Fruit fly (Drosophila melanogaster) Kc167 (cell line): Measurements from ENCODE around the gene CG43680.

ENCODE experiments used
- Myc ChIP-seq: fragments of >200 bp; optimal IDR thresholded peaks from 2 replicates; lab custom pipeline; 2017; ENCODE audit warnings: missing external identifiers
- Sin3A ChIP-seq: fragments of >200 bp; optimal IDR thresholded peaks from 2 replicates; lab custom pipeline; 2018; ENCODE audit warnings: missing external identifiers
- h ChIP-seq: fragments of >200 bp; optimal IDR thresholded peaks from 3 replicates; lab custom pipeline; 2018; ENCODE audit warnings: missing external identifiers
- insv ChIP-seq: fragments of >200 bp; optimal IDR thresholded peaks from 3 replicates; lab custom pipeline; 2018; ENCODE audit warnings: missing external identifiers
- psq ChIP-seq: fragments of >200 bp; optimal IDR thresholded peaks from 2 replicates; lab custom pipeline; 2017; ENCODE audit warnings: missing external identifiers
- ttk ChIP-seq: sonication (Bioruptor generic); optimal IDR thresholded peaks from 2 replicates; lab custom pipeline; 2017; ENCODE audit warnings: missing external identifiers

Gene CG43680

DNA sequence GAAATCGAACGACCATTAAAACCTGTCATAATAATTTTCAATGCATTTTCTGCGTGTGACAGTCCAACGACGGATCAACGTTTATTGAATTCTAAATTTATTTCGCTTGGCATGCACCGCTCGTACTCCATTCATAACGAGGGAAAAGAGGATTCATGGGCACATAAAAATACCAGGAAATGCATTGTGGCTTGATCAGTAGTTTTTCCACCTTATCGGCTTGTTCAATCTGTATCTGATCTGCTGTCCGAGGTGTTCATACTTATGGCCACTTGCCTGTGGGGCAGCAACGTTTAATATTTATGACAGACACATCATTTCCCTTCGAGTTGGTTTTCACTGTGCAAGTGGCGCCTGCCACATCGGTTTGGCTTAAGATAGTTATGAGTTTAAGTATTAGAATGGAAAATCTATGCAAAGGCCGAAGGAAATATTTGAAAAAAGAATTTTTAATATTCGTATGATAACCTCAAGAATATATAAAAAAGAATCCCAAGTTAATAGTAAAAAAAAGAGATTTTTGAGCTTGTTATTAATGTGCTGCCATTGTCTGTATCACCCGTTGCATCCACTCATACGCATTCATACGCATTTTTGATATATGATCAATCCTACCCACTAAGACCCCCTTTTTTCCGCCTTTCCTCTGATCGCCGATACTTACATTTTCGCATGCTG is 45.7 kb downstream of the CG43680 start:
- no peak for TF ChIP-seq ttk (lab: Kevin White, UChicago)
- TF ChIP-seq insv (lab: Kevin White, UChicago), result no peak
- no peak for TF ChIP-seq Myc (lab: Kevin White, UChicago)
- TF ChIP-seq h, result no peak
- no peak for TF ChIP-seq Sin3A
- no peak for TF ChIP-seq psq (lab: Kevin White, UChicago)

- TF ChIP-seq Myc (lab: Kevin White, UChicago) (no peak), psq (lab: Kevin White, UChicago) (no peak), Sin3A (no peak), h (no peak), ttk (lab: Kevin White, UChicago) (no peak), insv (lab: Kevin White, UChicago) (no peak)
These were observed 46.3 kb downstream of the CG43680 start for dm6 chr3L:15006825-15007224.

DNA sequence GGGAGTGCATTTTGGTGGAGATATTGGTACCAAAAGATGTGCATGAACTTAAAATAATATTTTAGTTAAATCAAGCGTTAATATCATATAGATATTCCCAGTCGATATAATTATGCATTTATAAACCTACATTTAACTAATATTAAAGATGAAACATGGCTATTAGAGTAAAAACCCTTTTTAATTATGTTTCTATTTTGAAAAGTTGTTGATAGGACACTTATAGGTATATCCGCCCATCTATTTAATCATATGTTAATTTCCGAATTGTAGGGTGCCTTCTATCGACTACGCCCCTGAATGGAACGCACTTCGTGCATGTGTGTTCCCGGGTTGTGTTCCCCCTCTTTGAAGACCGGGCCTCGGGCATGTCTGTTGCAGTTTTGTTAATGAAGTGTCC is 47.4 kb downstream of the CG43680 start:
- TF ChIP-seq insv (lab: Kevin White, UChicago), result no peak
- no peak for TF ChIP-seq Myc (lab: Kevin White, UChicago)
- no peak for TF ChIP-seq ttk (lab: Kevin White, UChicago)
- TF ChIP-seq Sin3A, result no peak
- TF ChIP-seq psq (lab: Kevin White, UChicago), result no peak
- TF ChIP-seq h, result no peak

dm6 chr3L:15005085-15005484 is 48.1 kb downstream of the CG43680 start:
- TF ChIP-seq h (no peak), insv (lab: Kevin White, UChicago) (no peak), ttk (lab: Kevin White, UChicago) (no peak), Myc (lab: Kevin White, UChicago) (no peak), Sin3A (no peak), psq (lab: Kevin White, UChicago) (no peak)
